Worm (Caenorhabditis elegans) whole organism, young adult: ENCODE data around the gene T25E4.2.
"Not testable (repeated sequence)": the region's sequence is repeated elsewhere in the genome, so short reads cannot be mapped to it uniquely, and the experiment has no call there.

Experiments
- ama-1 ChIP-seq, 3 experiments: fragments of 150-350 bp in 1 of 3; sonication (generic microtip) in 2 of 3; optimal IDR thresholded peaks; 2 replicates each; lab custom pipeline; 2014 to 2018; ENCODE audit warnings: missing biosample characterization in 2 of 3, missing genetic modification characterization in 2 of 3, missing genetic modification reagents in 2 of 3
- aptf-3 ChIP-seq: fragments of 200-800 bp; sonication (Bioruptor generic); IDR thresholded peaks from 2 replicates; pipeline ENCODE4 v1.3.6; 2022; ENCODE audit warnings: missing genetic modification characterization, missing compliant biosample characterization
- dox-1 ChIP-seq: fragments of 200-800 bp; sonication (Bioruptor generic); IDR thresholded peaks from 2 replicates; pipeline ENCODE4 v1.3.6; 2022; ENCODE audit warnings: missing genetic modification reagents, missing genetic modification characterization, missing compliant biosample characterization
- ets-4 ChIP-seq: fragments of 200-800 bp; sonication (Bioruptor generic); optimal IDR thresholded peaks from 2 replicates; lab custom pipeline; 2018; ENCODE audit warnings: mild to moderate bottlenecking, missing genetic modification characterization, missing compliant biosample characterization
- lin-26 ChIP-seq: fragments of 200-800 bp; sonication (Bioruptor generic); IDR thresholded peaks from 2 replicates; pipeline ENCODE4 v1.3.6; 2022; ENCODE audit warnings: missing genetic modification reagents, missing genetic modification characterization, missing compliant biosample characterization
- nfya-1 ChIP-seq: sonication (generic microtip); optimal IDR thresholded peaks from 2 replicates; lab custom pipeline; 2017; ENCODE audit warnings: antibody characterized with exemption, missing compliant biosample characterization, missing genetic modification characterization, borderline replicate concordance; ENCODE audit not compliant: insufficient read depth
- tbp1 ChIP-seq: fragments of 200-800 bp; sonication (Bioruptor generic); optimal IDR thresholded peaks from 2 replicates; lab custom pipeline; 2018; ENCODE audit warnings: mild to moderate bottlenecking, missing genetic modification characterization, missing compliant biosample characterization
- tlf-1 ChIP-seq: fragments of 200-800 bp; sonication (Bioruptor generic); optimal IDR thresholded peaks from 2 replicates; lab custom pipeline; 2018; ENCODE audit warnings: mild to moderate bottlenecking, missing genetic modification characterization, missing compliant biosample characterization
- unc-62 ChIP-seq: fragments of 150-350 bp; optimal IDR thresholded peaks from 2 replicates; lab custom pipeline; 2014; ENCODE audit warnings: missing biosample characterization, missing genetic modification reagents, missing genetic modification characterization

ce11 chrII:5622383-5622939 is 40.3 kb upstream of the T25E4.2 start, which contains the start of the genes eif-3.L and npl-4.2:
- TF ChIP-seq tbp1; ama-1 (optimal IDR thresholded peaks at IDR 0.05; lab: Kevin White, UChicago); ama-1 (GFP tag; optimal IDR thresholded peaks at IDR 0.05; lab: Kevin White, UChicago); ets-4 (GFP tag; lab: Kevin White, UChicago); lin-26 (GFP tag; lab: Robert Waterston, UW); unc-62 (GFP tag; lab: Kevin White, UChicago); nfya-1 (tag; lab: Kevin White, UChicago); tlf-1 (GFP tag; lab: Kevin White, UChicago); dox-1 (GFP tag; lab: Robert Waterston, UW); aptf-3 (GFP tag; lab: Robert Waterston, UW): not testable (repeated sequence)
